Fruit fly (Drosophila melanogaster) whole organism, embryonic: ENCODE results near the gene AP-2alpha.

ENCODE experiments used
- Asciz ChIP-seq: fragments of 200-800 bp; sonication (Bioruptor generic); optimal IDR thresholded peaks from 2 replicates; lab custom pipeline; 2017; ENCODE audit warnings: missing biosample characterization, mild to moderate bottlenecking, missing genetic modification characterization, missing genetic modification reagents
- B-H1 ChIP-seq: fragments of 200-800 bp; sonication (Bioruptor generic); IDR thresholded peaks from 3 replicates; pipeline ENCODE4 v1.3.6; 2022; ENCODE audit warnings: missing biosample characterization, missing genetic modification characterization
- Bdp1 ChIP-seq: fragments of 200-800 bp; sonication (Bioruptor generic); optimal IDR thresholded peaks from 3 replicates; lab custom pipeline; 2016; ENCODE audit warnings: missing biosample characterization, missing genetic modification characterization
- CG10321 ChIP-seq: fragments of 200-800 bp; sonication (Bioruptor generic); IDR thresholded peaks from 2 replicates; pipeline ENCODE4 v1.3.6; 2022; ENCODE audit warnings: missing biosample characterization, missing genetic modification characterization
- CG10543 ChIP-seq: fragments of 200-800 bp; sonication (Bioruptor generic); optimal IDR thresholded peaks from 3 replicates; lab custom pipeline; 2017; ENCODE audit warnings: missing biosample characterization, mild to moderate bottlenecking, missing genetic modification characterization, moderate library complexity
- CG11398 ChIP-seq: fragments of 200-800 bp; sonication (Bioruptor generic); optimal IDR thresholded peaks from 2 replicates; lab custom pipeline; 2016; ENCODE audit warnings: missing biosample characterization, missing genetic modification characterization
- CG11695 ChIP-seq: fragments of 200-800 bp; sonication (Bioruptor generic); IDR thresholded peaks from 3 replicates; pipeline ENCODE4 v1.3.6; 2022; ENCODE audit warnings: missing biosample characterization, missing genetic modification characterization
- CG12104 ChIP-seq: fragments of 200-800 bp; sonication (Bioruptor generic); optimal IDR thresholded peaks from 3 replicates; lab custom pipeline; 2016; ENCODE audit warnings: missing biosample characterization, missing genetic modification characterization
- CG12391 ChIP-seq: fragments of 200-800 bp; sonication (Bioruptor generic); optimal IDR thresholded peaks from 3 replicates; lab custom pipeline; 2018; ENCODE audit warnings: missing biosample characterization, mild to moderate bottlenecking, missing genetic modification characterization, moderate library complexity
- CG17385 ChIP-seq: fragments of 200-800 bp; sonication (Bioruptor generic); optimal IDR thresholded peaks from 3 replicates; lab custom pipeline; 2018; ENCODE audit warnings: missing biosample characterization, mild to moderate bottlenecking, missing genetic modification characterization
- CG17912 ChIP-seq: fragments of 200-800 bp; sonication (Bioruptor generic); optimal IDR thresholded peaks from 2 replicates; lab custom pipeline; 2018; ENCODE audit warnings: missing biosample characterization, mild to moderate bottlenecking, missing genetic modification characterization
- CG1832 ChIP-seq: fragments of 200-800 bp; sonication (Bioruptor generic); optimal IDR thresholded peaks from 2 replicates; lab custom pipeline; 2017; ENCODE audit warnings: missing biosample characterization, mild to moderate bottlenecking, missing genetic modification characterization, inconsistent platforms
- CG2199 ChIP-seq: fragments of 200-800 bp; sonication (Bioruptor generic); IDR thresholded peaks from 3 replicates; pipeline ENCODE4 v1.3.6; 2022; ENCODE audit warnings: missing biosample characterization, missing genetic modification characterization
- CG2875 ChIP-seq: fragments of 200-800 bp; sonication (Bioruptor generic); optimal IDR thresholded peaks from 2 replicates; lab custom pipeline; 2017; ENCODE audit warnings: missing biosample characterization, mild to moderate bottlenecking, missing genetic modification characterization, missing genetic modification reagents
- CG32767 ChIP-seq: fragments of 200-800 bp; sonication (Bioruptor generic); IDR thresholded peaks from 2 replicates; pipeline ENCODE4 v1.3.6; 2022; ENCODE audit warnings: missing biosample characterization, missing genetic modification characterization
- CG34422 ChIP-seq: fragments of 200-800 bp; sonication (Bioruptor generic); IDR thresholded peaks from 3 replicates; pipeline ENCODE4 v1.3.6; 2022; ENCODE audit warnings: missing biosample characterization, missing genetic modification characterization
- CG8281 ChIP-seq: fragments of 200-800 bp; sonication (Bioruptor generic); optimal IDR thresholded peaks from 2 replicates; lab custom pipeline; 2018; ENCODE audit warnings: missing biosample characterization, mild to moderate bottlenecking, missing genetic modification characterization, moderate library complexity
- CG9437 ChIP-seq: fragments of 200-800 bp; sonication (Bioruptor generic); optimal IDR thresholded peaks from 2 replicates; lab custom pipeline; 2018; ENCODE audit warnings: missing biosample characterization, mild to moderate bottlenecking, missing genetic modification characterization
- CG9932 ChIP-seq: fragments of 200-800 bp; sonication (Bioruptor generic); IDR thresholded peaks from 2 replicates; pipeline ENCODE4 v1.3.6; 2022; ENCODE audit warnings: missing biosample characterization, missing genetic modification characterization
- D19A ChIP-seq: fragments of 200-800 bp; optimal IDR thresholded peaks from 3 replicates; lab custom pipeline; 2019; ENCODE audit warnings: missing biosample characterization, mild to moderate bottlenecking, missing genetic modification characterization, moderate library complexity
- Dll ChIP-seq: fragments of 200-800 bp; sonication (Bioruptor generic); IDR thresholded peaks from 4 replicates; pipeline ENCODE4 v1.3.6; 2022; ENCODE audit warnings: missing biosample characterization, missing genetic modification characterization; ENCODE audit not compliant: partially characterized antibody
- Dref ChIP-seq: fragments of 200-800 bp; sonication (Bioruptor generic); IDR thresholded peaks from 2 replicates; pipeline ENCODE4 v1.3.6; 2022; ENCODE audit warnings: missing biosample characterization, missing genetic modification characterization
- E2f1 ChIP-seq: fragments of 200-800 bp; sonication (Bioruptor generic); IDR thresholded peaks from 2 replicates; pipeline ENCODE4 v1.3.6; 2022; ENCODE audit warnings: missing biosample characterization, missing genetic modification characterization
- Hr39 ChIP-seq: fragments of >200 bp; optimal IDR thresholded peaks from 2 replicates; lab custom pipeline; 2017
- Hr51 ChIP-seq, 2 experiments: fragments of 200-800 bp; sonication (Bioruptor generic); optimal IDR thresholded peaks; 2 replicates in 1 of 2; 3 replicates in 1 of 2; lab custom pipeline; 2016 to 2018; ENCODE audit warnings: missing biosample characterization in 2 of 2, missing genetic modification characterization in 2 of 2, mild to moderate bottlenecking in 1 of 2, moderate library complexity in 1 of 2
- Sry-δ ChIP-seq: fragments of 200-800 bp; sonication (Bioruptor generic); optimal IDR thresholded peaks from 2 replicates; lab custom pipeline; 2016; ENCODE audit warnings: missing biosample characterization, missing genetic modification characterization
- Trl ChIP-seq, 3 experiments: fragments of >200 bp in 2 of 3; fragments of 200-800 bp in 1 of 3; sonication (Bioruptor generic) in 1 of 3; optimal IDR thresholded peaks; 2 replicates in 1 of 3; 3 replicates in 2 of 3; lab custom pipeline; 2016 to 2017; ENCODE audit warnings: missing biosample characterization in 1 of 3, missing genetic modification characterization in 1 of 3
- ara ChIP-seq: fragments of 200-800 bp; sonication (Bioruptor generic); IDR thresholded peaks from 2 replicates; pipeline ENCODE4 v1.3.6; 2022; ENCODE audit warnings: missing biosample characterization, missing genetic modification characterization
- cato ChIP-seq: fragments of 200-800 bp; sonication (Bioruptor generic); optimal IDR thresholded peaks from 2 replicates; lab custom pipeline; 2016; ENCODE audit warnings: missing biosample characterization, missing genetic modification characterization, borderline replicate concordance
- ci ChIP-seq: fragments of 200-800 bp; sonication (Bioruptor generic); IDR thresholded peaks from 3 replicates; pipeline ENCODE4 v1.3.6; 2022; ENCODE audit warnings: missing biosample characterization, missing genetic modification characterization
- croc ChIP-seq: fragments of 200-800 bp; sonication (Bioruptor generic); conservative IDR thresholded peaks from 3 replicates; pipeline ENCODE4 v1.3.6; 2022; ENCODE audit warnings: missing biosample characterization, missing genetic modification characterization
- disco-r ChIP-seq: fragments of 200-800 bp; sonication (Bioruptor generic); optimal IDR thresholded peaks from 2 replicates; lab custom pipeline; 2016; ENCODE audit warnings: missing biosample characterization, missing genetic modification characterization
- fd96Cb ChIP-seq: fragments of 200-800 bp; sonication (Bioruptor generic); optimal IDR thresholded peaks from 2 replicates; lab custom pipeline; 2018; ENCODE audit warnings: missing biosample characterization, mild to moderate bottlenecking, missing genetic modification characterization, moderate library complexity
- grn ChIP-seq: fragments of 200-800 bp; sonication (Bioruptor generic); optimal IDR thresholded peaks from 3 replicates; lab custom pipeline; 2017; ENCODE audit warnings: missing biosample characterization, missing genetic modification characterization
- gsb ChIP-seq: fragments of 200-800 bp; sonication (Bioruptor generic); IDR thresholded peaks from 2 replicates; pipeline ENCODE4 v1.3.6; 2022; ENCODE audit warnings: missing biosample characterization, missing genetic modification characterization
- inv ChIP-seq: fragments of 200-800 bp; sonication (Bioruptor generic); IDR thresholded peaks from 2 replicates; pipeline ENCODE4 v1.3.6; 2022; ENCODE audit warnings: missing biosample characterization, missing genetic modification characterization; ENCODE audit not compliant: partially characterized antibody
- luna ChIP-seq: fragments of 200-800 bp; sonication (Bioruptor generic); optimal IDR thresholded peaks from 2 replicates; lab custom pipeline; 2016; ENCODE audit warnings: missing biosample characterization, missing genetic modification characterization
- p53 ChIP-seq: fragments of 200-800 bp; sonication (Bioruptor generic); optimal IDR thresholded peaks from 2 replicates; lab custom pipeline; 2016; ENCODE audit warnings: missing biosample characterization, missing genetic modification characterization
- phol ChIP-seq: fragments of 200-800 bp; sonication (Bioruptor generic); optimal IDR thresholded peaks from 3 replicates; lab custom pipeline; 2018; ENCODE audit warnings: missing biosample characterization, mild to moderate bottlenecking, missing genetic modification characterization, moderate library complexity
- pnt ChIP-seq: fragments of 200-800 bp; sonication (Bioruptor generic); optimal IDR thresholded peaks from 3 replicates; lab custom pipeline; 2016; ENCODE audit warnings: missing biosample characterization, missing genetic modification characterization
- sc ChIP-seq, 3 experiments: fragments of >200 bp in 2 of 3; fragments of 200-800 bp in 1 of 3; sonication (Bioruptor generic) in 1 of 3; optimal IDR thresholded peaks; 2 replicates in 2 of 3; 3 replicates in 1 of 3; lab custom pipeline; 2017; ENCODE audit warnings: mild to moderate bottlenecking in 1 of 3, missing biosample characterization in 1 of 3, missing genetic modification characterization in 1 of 3, missing genetic modification reagents in 1 of 3
- sd ChIP-seq: fragments of 200-800 bp; sonication (Bioruptor generic); optimal IDR thresholded peaks from 3 replicates; lab custom pipeline; 2018; ENCODE audit warnings: missing biosample characterization, mild to moderate bottlenecking, missing genetic modification characterization, moderate library complexity
- tll ChIP-seq, 2 experiments: fragments of 200-800 bp in 1 of 2; fragments of >200 bp in 1 of 2; sonication (Bioruptor generic) in 1 of 2; optimal IDR thresholded peaks; 2 replicates each; lab custom pipeline; 2017 to 2019; ENCODE audit warnings: missing biosample characterization in 2 of 2, missing genetic modification characterization in 2 of 2, mild to moderate bottlenecking in 1 of 2, moderate library complexity in 1 of 2
- trem ChIP-seq: fragments of 200-800 bp; optimal IDR thresholded peaks from 3 replicates; lab custom pipeline; 2019; ENCODE audit warnings: missing biosample characterization, mild to moderate bottlenecking, missing genetic modification characterization, moderate library complexity
- unpg ChIP-seq: fragments of 200-800 bp; sonication (Bioruptor generic); optimal IDR thresholded peaks from 3 replicates; lab custom pipeline; 2018; ENCODE audit warnings: missing biosample characterization, mild to moderate bottlenecking, missing genetic modification characterization, moderate library complexity
- z ChIP-seq: fragments of 200-800 bp; sonication (Bioruptor generic); IDR thresholded peaks from 3 replicates; pipeline ENCODE4 v1.3.6; 2022; ENCODE audit warnings: missing biosample characterization, missing genetic modification characterization
- zf30C ChIP-seq: fragments of 200-800 bp; sonication (Bioruptor generic); optimal IDR thresholded peaks from 3 replicates; lab custom pipeline; 2018; ENCODE audit warnings: missing biosample characterization, mild to moderate bottlenecking, missing genetic modification characterization

AP-2alpha gene

DNA sequence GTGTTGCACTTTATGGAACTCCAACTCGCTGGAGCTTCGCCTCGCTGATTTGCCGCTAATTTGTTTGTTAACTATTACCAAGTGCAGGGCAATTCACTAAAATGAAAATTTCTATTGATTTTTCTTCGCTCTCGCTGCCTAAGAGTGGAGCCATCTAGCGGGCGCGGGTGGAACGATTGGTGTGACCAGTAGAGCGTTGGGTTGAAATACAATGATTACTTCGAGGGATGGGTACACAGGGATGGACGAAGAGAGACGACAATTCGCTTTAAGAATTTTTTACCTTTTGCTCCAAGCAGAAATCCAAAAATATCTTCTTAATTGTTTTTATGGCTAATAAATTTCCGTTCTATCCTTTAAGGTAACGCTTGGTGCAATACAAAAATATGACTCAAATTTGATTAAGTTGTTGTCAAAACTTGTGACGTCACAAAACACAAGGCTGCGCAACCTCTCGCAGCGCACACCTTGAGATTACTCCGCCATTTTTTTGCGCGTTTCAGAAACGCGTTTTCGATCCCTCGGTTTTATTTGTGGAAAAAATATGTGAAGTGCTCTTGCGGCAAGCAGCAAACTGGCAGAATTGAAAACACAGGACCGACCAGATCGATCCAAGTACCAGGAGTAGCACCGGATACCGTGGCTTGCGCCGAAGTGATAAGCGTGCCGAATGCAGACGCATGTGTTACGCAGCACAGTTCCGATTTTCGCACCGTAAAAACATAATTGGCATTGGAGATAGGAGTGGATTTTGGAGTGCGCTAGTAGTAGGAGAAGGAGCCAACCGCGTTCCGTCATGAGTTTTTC is at the start of gene AP-2alpha, which contains the start of gene ebi (continued):
- TF ChIP-seq inv (GFP tag; lab: Robert Waterston, UW) (no peak), gsb (GFP tag; lab: Robert Waterston, UW) (no peak), CG11398 (peak; percentile 89), CG2199 (0 out of 3 replicates have a peak, but pooled peaks have one; percentile 42), tll (GFP tag; optimal IDR thresholded peaks at IDR 0.05; lab: Kevin White, UChicago) (peak; percentile 22 to 100), Sry-δ (GFP tag; lab: Kevin White, UChicago) (peak; percentile 74), luna (GFP tag; lab: Kevin White, UChicago) (peak; percentile 67), CG1832 (GFP tag; lab: Kevin White, UChicago) (no peak), Hr51 (GFP tag; optimal IDR thresholded peaks at IDR 0.05; lab: Kevin White, UChicago) (peak; percentile 74 to 90), CG12104 (GFP tag; lab: Kevin White, UChicago) (peak; percentile 86), phol (peak; percentile 98), CG32767 (GFP tag; lab: Robert Waterston, UW) (peak; percentile 84), Bdp1 (GFP tag; lab: Kevin White, UChicago) (peak; percentile 83), trem (tag; lab: Kevin White, UChicago) (peak; percentile 87), CG10543 (GFP tag; lab: Kevin White, UChicago) (peak; percentile 90), zf30C (GFP tag; lab: Kevin White, UChicago) (no peak), sc (optimal IDR thresholded peaks at IDR 0.05; lab: Kevin White, UChicago) (no peak), sc (GFP tag; optimal IDR thresholded peaks at IDR 0.05; lab: Kevin White, UChicago) (peak; percentile 80), p53 (GFP tag; lab: Kevin White, UChicago) (peak; percentile 90), Asciz (GFP tag; lab: Kevin White, UChicago) (peak; percentile 60), disco-r (GFP tag; lab: Kevin White, UChicago) (peak; percentile 88), unpg (peak; percentile 70), cato (GFP tag; lab: Kevin White, UChicago) (peak; percentile 84), CG9932 (GFP tag; lab: Robert Waterston, UW) (peak; percentile 95), CG2875 (peak; percentile 33), CG8281 (peak; percentile 50), CG12391 (tag; lab: Kevin White, UChicago) (peak; percentile 93), Trl (optimal IDR thresholded peaks at IDR 0.05; lab: Kevin White, UChicago) (no peak), Trl (GFP tag; optimal IDR thresholded peaks at IDR 0.05; lab: Kevin White, UChicago) (peak; percentile 90), Dref (peak; percentile 35; the same call in 1 of the 2 replicates), CG11695 (GFP tag; lab: Robert Waterston, UW) (peak; percentile 81), Dll (GFP tag; lab: Robert Waterston, UW) (no peak), E2f1 (GFP tag; lab: Robert Waterston, UW) (peak; percentile 84), ci (GFP tag; lab: Robert Waterston, UW) (peak; percentile 85), CG9437 (GFP tag; lab: Kevin White, UChicago) (peak; percentile 79), D19A (tag; lab: Kevin White, UChicago) (peak; percentile 67), z (peak; percentile 15; the same call in 1 of the 3 replicates), grn (peak; percentile 44), croc (GFP tag; lab: Robert Waterston, UW) (peak; percentile 89), ara (GFP tag; lab: Robert Waterston, UW) (peak; percentile 80), CG10321 (peak; percentile 44; the same call in 1 of the 2 replicates), CG17912 (GFP tag; lab: Kevin White, UChicago) (peak; percentile 13), pnt (peak; percentile 95), sd (tag; lab: Kevin White, UChicago) (peak; percentile 53), CG34422 (GFP tag; lab: Robert Waterston, UW) (peak; percentile 84), fd96Cb (tag; lab: Kevin White, UChicago) (peak; percentile 78), Hr39 (lab: Kevin White, UChicago) (no peak), B-H1 (GFP tag; lab: Robert Waterston, UW) (peak; percentile 70; the same call in 2 of the 3 replicates), CG17385 (GFP tag; lab: Kevin White, UChicago) (peak; percentile 76)
